Worm (Caenorhabditis elegans) whole organism, young adult: ENCODE measurements around the gene cyp-13A11.
A peak's percentile ranks its signal among the peaks of the same experiment; 100 is the strongest.

Experiments used
- B0019.2 ChIP-seq: fragments of 200-800 bp; sonication (Bioruptor generic); conservative IDR thresholded peaks from 2 replicates; pipeline ENCODE4 v1.3.6; 2022; ENCODE audit warnings: missing genetic modification reagents, missing genetic modification characterization, missing compliant biosample characterization
- C17E4.6 ChIP-seq: fragments of 200-800 bp; sonication (Bioruptor generic); IDR thresholded peaks from 2 replicates; pipeline ENCODE4 v1.3.6; 2022; ENCODE audit warnings: missing genetic modification reagents, missing genetic modification characterization, missing compliant biosample characterization
- F39B2.1 ChIP-seq: fragments of 200-800 bp; sonication (Bioruptor generic); IDR thresholded peaks from 2 replicates; pipeline ENCODE4 v1.3.6; 2022; ENCODE audit warnings: missing genetic modification reagents, missing genetic modification characterization, missing compliant biosample characterization
- F55B11.4 ChIP-seq: sonication (generic microtip); optimal IDR thresholded peaks from 2 replicates; lab custom pipeline; 2016; ENCODE audit warnings: missing compliant biosample characterization, missing genetic modification characterization, borderline replicate concordance; ENCODE audit not compliant: insufficient read depth
- F57C9.4 ChIP-seq: sonication (generic microtip); optimal IDR thresholded peaks from 2 replicates; lab custom pipeline; 2017; ENCODE audit warnings: mild to moderate bottlenecking, missing genetic modification characterization, missing compliant biosample characterization
- K12H6.12 ChIP-seq: fragments of 200-800 bp; sonication (Bioruptor generic); optimal IDR thresholded peaks from 2 replicates; lab custom pipeline; 2018; ENCODE audit warnings: mild to moderate bottlenecking, missing genetic modification characterization, missing compliant biosample characterization
- T26A5.8 ChIP-seq: sonication (generic microtip); optimal IDR thresholded peaks from 2 replicates; lab custom pipeline; 2016; ENCODE audit warnings: missing genetic modification characterization, missing compliant biosample characterization
- Y67H2A.10 ChIP-seq: fragments of 200-800 bp; sonication (Bioruptor generic); conservative IDR thresholded peaks from 2 replicates; pipeline ENCODE4 v1.3.6; 2022; ENCODE audit warnings: missing genetic modification reagents, missing genetic modification characterization, missing compliant biosample characterization
- Y79H2A.3 ChIP-seq: fragments of 200-800 bp; sonication (Bioruptor generic); conservative IDR thresholded peaks from 2 replicates; pipeline ENCODE4 v1.3.6; 2022; ENCODE audit warnings: missing genetic modification reagents, missing genetic modification characterization, missing compliant biosample characterization
- Y95B8A.8 ChIP-seq: fragments of 200-800 bp; sonication (Bioruptor generic); IDR thresholded peaks from 2 replicates; pipeline ENCODE4 v1.3.6; 2022; ENCODE audit warnings: missing genetic modification reagents, missing genetic modification characterization, missing compliant biosample characterization
- atf-7 ChIP-seq: sonication (generic microtip); optimal IDR thresholded peaks from 2 replicates; lab custom pipeline; 2017; ENCODE audit warnings: mild to moderate bottlenecking, missing genetic modification characterization, missing compliant biosample characterization
- attf-3 ChIP-seq: fragments of 200-800 bp; sonication (Bioruptor generic); conservative IDR thresholded peaks from 2 replicates; pipeline ENCODE4 v1.3.6; 2022; ENCODE audit warnings: missing genetic modification reagents, missing genetic modification characterization, missing compliant biosample characterization
- bed-2 ChIP-seq: fragments of 200-800 bp; sonication (Bioruptor generic); IDR thresholded peaks from 2 replicates; pipeline ENCODE4 v1.3.6; 2022; ENCODE audit warnings: missing genetic modification reagents, missing genetic modification characterization, missing compliant biosample characterization
- ccch-3 ChIP-seq: fragments of 200-800 bp; sonication (Bioruptor generic); optimal IDR thresholded peaks from 2 replicates; lab custom pipeline; 2018; ENCODE audit warnings: mild to moderate bottlenecking, missing genetic modification characterization, missing compliant biosample characterization
- cebp-1 ChIP-seq, 2 experiments: fragments of 200-800 bp in 1 of 2; sonication (Bioruptor generic) in 1 of 2; sonication (generic microtip) in 1 of 2; IDR thresholded peaks in 1 of 2; optimal IDR thresholded peaks in 1 of 2; 2 replicates each; pipeline versions ENCODE4 v1.3.6 to Lab custom; 2017 to 2022; ENCODE audit warnings: missing compliant biosample characterization in 2 of 2, missing genetic modification characterization in 2 of 2, mild to moderate bottlenecking in 1 of 2, missing genetic modification reagents in 1 of 2, moderate library complexity in 1 of 2
- ceh-100 ChIP-seq: fragments of 200-800 bp; sonication (Bioruptor generic); IDR thresholded peaks from 2 replicates; pipeline ENCODE4 v1.3.6; 2022; ENCODE audit warnings: missing genetic modification reagents, missing genetic modification characterization, missing compliant biosample characterization
- ceh-40 ChIP-seq: fragments of 200-800 bp; sonication (Bioruptor generic); IDR thresholded peaks from 2 replicates; pipeline ENCODE4 v1.3.6; 2022; ENCODE audit warnings: missing genetic modification characterization, missing compliant biosample characterization
- die-1 ChIP-seq: sonication (generic microtip); optimal IDR thresholded peaks from 2 replicates; lab custom pipeline; 2016; ENCODE audit warnings: missing genotype, mild to moderate bottlenecking, missing genetic modification characterization, missing compliant biosample characterization
- fkh-3 ChIP-seq: sonication (generic microtip); optimal IDR thresholded peaks from 2 replicates; lab custom pipeline; 2016; ENCODE audit warnings: mild to moderate bottlenecking, missing genetic modification characterization, missing compliant biosample characterization
- gei-17 ChIP-seq: fragments of 200-800 bp; sonication (Bioruptor generic); optimal IDR thresholded peaks from 2 replicates; lab custom pipeline; 2018; ENCODE audit warnings: mild to moderate bottlenecking, missing genetic modification characterization, missing compliant biosample characterization
- hlh-12 ChIP-seq: sonication (generic microtip); optimal IDR thresholded peaks from 2 replicates; lab custom pipeline; 2016; ENCODE audit warnings: missing genetic modification characterization, missing compliant biosample characterization
- hlh-26 ChIP-seq: fragments of 200-800 bp; sonication (Bioruptor generic); conservative IDR thresholded peaks from 2 replicates; pipeline ENCODE4 v1.3.6; 2022; ENCODE audit warnings: missing genetic modification reagents, missing genetic modification characterization, missing compliant biosample characterization
- lag-1 ChIP-seq: fragments of 200-800 bp; sonication (Bioruptor generic); IDR thresholded peaks from 2 replicates; pipeline ENCODE4 v1.3.6; 2022; ENCODE audit warnings: missing genetic modification reagents, missing genetic modification characterization, missing compliant biosample characterization
- lin-40 ChIP-seq: sonication (generic microtip); optimal IDR thresholded peaks from 2 replicates; lab custom pipeline; 2016; ENCODE audit warnings: missing genetic modification characterization, mild to moderate bottlenecking, missing compliant biosample characterization, missing genotype, missing genetic modification reagents
- lin-54 ChIP-seq: fragments of 200-800 bp; sonication (Bioruptor generic); optimal IDR thresholded peaks from 2 replicates; lab custom pipeline; 2018; ENCODE audit warnings: mild to moderate bottlenecking, missing genetic modification characterization, missing compliant biosample characterization
- lsy-27 ChIP-seq: sonication (generic microtip); optimal IDR thresholded peaks from 2 replicates; lab custom pipeline; 2017; ENCODE audit warnings: missing genetic modification characterization, mild to moderate bottlenecking, missing compliant biosample characterization, antibody characterized with exemption, missing genotype, borderline replicate concordance; ENCODE audit not compliant: insufficient read depth
- madf-10 ChIP-seq: sonication (generic microtip); optimal IDR thresholded peaks from 2 replicates; lab custom pipeline; 2016; ENCODE audit warnings: mild to moderate bottlenecking, missing genetic modification characterization, missing compliant biosample characterization
- madf-3 ChIP-seq: fragments of 200-800 bp; sonication (Bioruptor generic); IDR thresholded peaks from 2 replicates; pipeline ENCODE4 v1.3.6; 2022; ENCODE audit warnings: missing genetic modification reagents, missing genetic modification characterization, missing compliant biosample characterization
- nfya-1 ChIP-seq: sonication (generic microtip); optimal IDR thresholded peaks from 2 replicates; lab custom pipeline; 2017; ENCODE audit warnings: antibody characterized with exemption, missing compliant biosample characterization, missing genetic modification characterization, borderline replicate concordance; ENCODE audit not compliant: insufficient read depth
- nfyb-1 ChIP-seq: fragments of 200-800 bp; sonication (Bioruptor generic); IDR thresholded peaks from 2 replicates; pipeline ENCODE4 v1.3.6; 2022; ENCODE audit warnings: missing genetic modification reagents, missing genetic modification characterization, missing compliant biosample characterization
- nhr-120 ChIP-seq: fragments of 200-800 bp; sonication (Bioruptor generic); IDR thresholded peaks from 2 replicates; pipeline ENCODE4 v1.3.6; 2022; ENCODE audit warnings: missing genetic modification characterization, missing compliant biosample characterization
- nhr-179 ChIP-seq: sonication (generic microtip); optimal IDR thresholded peaks from 2 replicates; lab custom pipeline; 2016; ENCODE audit warnings: mild to moderate bottlenecking, missing genetic modification characterization, missing compliant biosample characterization
- nhr-80 ChIP-seq: sonication (generic microtip); optimal IDR thresholded peaks from 2 replicates; lab custom pipeline; 2016; ENCODE audit warnings: missing genetic modification characterization, missing compliant biosample characterization
- rpc-1 ChIP-seq, 2 experiments: fragments of 150-350 bp in 1 of 2; sonication (generic microtip) in 1 of 2; optimal IDR thresholded peaks; 2 replicates each; lab custom pipeline; 2014 to 2018; ENCODE audit warnings: missing biosample characterization in 1 of 2, missing genetic modification characterization in 1 of 2, missing genetic modification reagents in 1 of 2, missing genotype in 1 of 2
- sea-2 ChIP-seq: fragments of 200-800 bp; sonication (Bioruptor generic); IDR thresholded peaks from 2 replicates; pipeline ENCODE4 v1.3.6; 2022; ENCODE audit warnings: missing genetic modification characterization, missing compliant biosample characterization
- snpc-3.4 ChIP-seq: sonication (generic microtip); optimal IDR thresholded peaks from 2 replicates; lab custom pipeline; 2017; ENCODE audit warnings: missing genetic modification characterization, mild to moderate bottlenecking, missing compliant biosample characterization, antibody characterized with exemption, moderate library complexity, missing genotype, missing genetic modification reagents
- snpc-4 ChIP-seq, 5 experiments: fragments of 150-350 bp in 1 of 5; sonication (generic microtip) in 4 of 5; optimal IDR thresholded peaks; 2 replicates each; lab custom pipeline; 2014 to 2018; ENCODE audit warnings: missing genetic modification characterization in 5 of 5, missing biosample characterization in 3 of 5, antibody characterized with exemption in 2 of 5, mild to moderate bottlenecking in 2 of 5, missing compliant biosample characterization in 2 of 5, missing genotype in 2 of 5, moderate library complexity in 2 of 5, missing genetic modification reagents in 1 of 5
- somi-1 ChIP-seq: fragments of 200-800 bp; sonication (Bioruptor generic); optimal IDR thresholded peaks from 2 replicates; lab custom pipeline; 2018; ENCODE audit warnings: mild to moderate bottlenecking, missing genetic modification characterization, missing compliant biosample characterization
- tbp1 ChIP-seq: fragments of 200-800 bp; sonication (Bioruptor generic); optimal IDR thresholded peaks from 2 replicates; lab custom pipeline; 2018; ENCODE audit warnings: mild to moderate bottlenecking, missing genetic modification characterization, missing compliant biosample characterization
- zfh-2 ChIP-seq: fragments of 200-800 bp; sonication (Bioruptor generic); conservative IDR thresholded peaks from 2 replicates; pipeline ENCODE4 v1.3.6; 2022; ENCODE audit warnings: missing genetic modification reagents, missing genetic modification characterization, missing compliant biosample characterization
- ztf-18 ChIP-seq: sonication (generic microtip); optimal IDR thresholded peaks from 2 replicates; lab custom pipeline; 2016; ENCODE audit warnings: missing genotype, mild to moderate bottlenecking, missing genetic modification characterization, missing compliant biosample characterization
- ztf-25 ChIP-seq: fragments of 200-800 bp; sonication (Bioruptor generic); IDR thresholded peaks from 2 replicates; pipeline ENCODE4 v1.3.6; 2022; ENCODE audit warnings: missing genetic modification reagents, missing genetic modification characterization, missing compliant biosample characterization
- ztf-3 ChIP-seq: fragments of 200-800 bp; sonication (Bioruptor generic); optimal IDR thresholded peaks from 2 replicates; lab custom pipeline; 2018; ENCODE audit warnings: mild to moderate bottlenecking, missing genetic modification characterization, missing compliant biosample characterization

The cyp-13A11 gene

DNA sequence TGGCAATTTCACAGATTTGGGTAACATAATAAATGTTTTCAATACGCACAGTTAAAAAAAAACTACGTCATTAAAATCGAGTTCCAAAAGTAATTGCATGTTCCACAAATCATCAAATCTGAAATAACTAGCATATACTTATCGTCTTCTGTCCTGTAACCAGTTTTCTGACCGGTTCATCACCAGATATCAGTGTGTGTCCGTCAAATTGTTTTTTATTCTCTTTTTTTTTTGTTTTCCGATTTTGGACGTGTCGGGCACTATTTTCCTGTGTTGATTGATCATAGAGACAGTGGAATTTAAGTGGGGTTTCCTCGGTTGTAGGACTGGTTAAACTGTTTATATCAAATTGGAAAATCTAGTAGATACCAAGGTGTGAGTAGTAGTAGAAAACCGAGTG lies 6.9 kb upstream of the cyp-13A11 start:
- TF ChIP-seq Y95B8A.8 (GFP tag; lab: Robert Waterston, UW) (no peak), attf-3 (GFP tag; lab: Robert Waterston, UW) (no peak), lsy-27 (tag; lab: Kevin White, UChicago) (no peak), hlh-26 (GFP tag; lab: Robert Waterston, UW) (no peak), nhr-120 (GFP tag; lab: Robert Waterston, UW) (no peak), Y79H2A.3 (GFP tag; lab: Robert Waterston, UW) (no peak)

DNA sequence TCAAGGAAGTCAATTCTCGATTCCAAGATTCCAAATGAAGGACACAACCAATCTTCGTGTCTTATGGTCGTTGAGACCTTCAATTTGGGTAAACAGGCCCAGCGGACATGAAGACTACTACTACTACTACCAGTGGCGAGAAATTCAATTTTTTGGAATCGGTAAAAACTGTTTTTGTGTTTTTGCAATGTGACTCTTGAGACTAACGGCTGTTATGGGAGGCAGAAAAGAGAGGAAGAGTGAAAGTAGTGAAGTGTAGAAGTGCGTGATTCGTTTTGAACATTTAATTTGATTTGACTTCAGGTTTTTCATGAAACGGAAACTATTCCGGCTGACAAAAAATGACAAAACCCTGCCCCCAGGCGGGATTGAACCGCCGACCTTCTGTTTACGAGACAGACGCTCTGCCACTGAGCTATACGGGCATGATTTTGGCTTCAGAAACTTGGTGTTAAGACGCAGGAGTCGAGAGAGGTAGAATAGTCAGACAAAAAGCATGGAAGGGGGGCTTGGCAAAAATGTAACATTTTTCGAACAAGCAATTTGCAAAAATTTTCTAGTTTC lies 5.0 kb upstream of the cyp-13A11 start:
- TF ChIP-seq nfyb-1 (GFP tag; lab: Robert Waterston, UW): peak; percentile 78; the same call in 1 of the 2 replicates
- peak; percentile 15 for TF ChIP-seq nhr-80 (tag; lab: Kevin White, UChicago)
- TF ChIP-seq ccch-3 (GFP tag; lab: Kevin White, UChicago): no peak
- no peak for TF ChIP-seq F39B2.1 (GFP tag; lab: Robert Waterston, UW)
- TF ChIP-seq ceh-40 (GFP tag; lab: Robert Waterston, UW): 0 out of 2 replicates have a peak, but pooled peaks have one; percentile 42
- TF ChIP-seq ztf-18 (tag; lab: Kevin White, UChicago): peak; percentile 60
- TF ChIP-seq nhr-120 (GFP tag; lab: Robert Waterston, UW): no peak
- TF ChIP-seq sea-2 (GFP tag; lab: Robert Waterston, UW): no peak
- no peak for TF ChIP-seq C17E4.6
- no peak for TF ChIP-seq F55B11.4 (tag; lab: Kevin White, UChicago)
- TF ChIP-seq T26A5.8: no peak
- TF ChIP-seq madf-10 (tag; lab: Kevin White, UChicago): peak; percentile 44
- peak; percentile 92 for TF ChIP-seq tbp1 (GFP tag; lab: Kevin White, UChicago)
- peak; percentile 57 for TF ChIP-seq lin-40 (tag; lab: Kevin White, UChicago)
- no peak for TF ChIP-seq F57C9.4 (tag; lab: Kevin White, UChicago)
- peak; percentile 31 for TF ChIP-seq snpc-3.4 (tag; lab: Kevin White, UChicago)
- no peak for TF ChIP-seq hlh-12 (tag; lab: Kevin White, UChicago)
- no peak for TF ChIP-seq bed-2 (GFP tag; lab: Robert Waterston, UW)
- no peak for TF ChIP-seq cebp-1 (GFP tag; IDR thresholded peaks at IDR 0.05; lab: Robert Waterston, UW)
- peak; percentile 66 for TF ChIP-seq cebp-1 (tag; optimal IDR thresholded peaks at IDR 0.05; lab: Kevin White, UChicago)
- 0 out of 2 replicates have a peak, but pooled peaks have one; percentile 54 for TF ChIP-seq ztf-25 (GFP tag; lab: Robert Waterston, UW)
- peak; percentile 13 for TF ChIP-seq somi-1 (GFP tag; lab: Kevin White, UChicago)
- TF ChIP-seq madf-3 (GFP tag; lab: Robert Waterston, UW): no peak
- no peak for TF ChIP-seq lag-1 (GFP tag; lab: Robert Waterston, UW)
- peak; percentile 27 for TF ChIP-seq lin-54 (GFP tag; lab: Kevin White, UChicago)
- 0 out of 2 replicates have a peak, but pooled peaks have one; percentile 26 for TF ChIP-seq Y67H2A.10
- peak; percentile 63 for TF ChIP-seq die-1
- no peak for TF ChIP-seq nfya-1
- TF ChIP-seq ztf-3 (GFP tag; lab: Kevin White, UChicago): no peak
- TF ChIP-seq lsy-27 (tag; lab: Kevin White, UChicago): peak; percentile 81
- peak; percentile 1 for TF ChIP-seq atf-7 (tag; lab: Kevin White, UChicago)
- no peak for TF ChIP-seq zfh-2 (GFP tag; lab: Robert Waterston, UW)
- peak; percentile 41 for TF ChIP-seq snpc-4 (GFP tag; optimal IDR thresholded peaks at IDR 0.05; lab: Kevin White, UChicago)
- TF ChIP-seq snpc-4 (tag; optimal IDR thresholded peaks at IDR 0.05; lab: Kevin White, UChicago): peak in 2 of 4 experiments; percentile 32 to 48
- TF ChIP-seq gei-17 (GFP tag; lab: Kevin White, UChicago): no peak
- no peak for TF ChIP-seq fkh-3
- peak; percentile 82 for TF ChIP-seq rpc-1 (optimal IDR thresholded peaks at IDR 0.05; lab: Kevin White, UChicago)
- TF ChIP-seq rpc-1 (tag; optimal IDR thresholded peaks at IDR 0.05; lab: Kevin White, UChicago): peak; percentile 88
- no peak for TF ChIP-seq nhr-179 (tag; lab: Kevin White, UChicago)
- no peak for TF ChIP-seq hlh-26 (GFP tag; lab: Robert Waterston, UW)
- no peak for TF ChIP-seq B0019.2 (GFP tag; lab: Robert Waterston, UW)
- no peak for TF ChIP-seq K12H6.12
- no peak for TF ChIP-seq Y95B8A.8 (GFP tag; lab: Robert Waterston, UW)
- no peak for TF ChIP-seq ceh-100 (GFP tag; lab: Robert Waterston, UW)
